Fruit fly (Drosophila melanogaster): ENCODE results near the gene CG31937.

Gene CG31937

DNA sequence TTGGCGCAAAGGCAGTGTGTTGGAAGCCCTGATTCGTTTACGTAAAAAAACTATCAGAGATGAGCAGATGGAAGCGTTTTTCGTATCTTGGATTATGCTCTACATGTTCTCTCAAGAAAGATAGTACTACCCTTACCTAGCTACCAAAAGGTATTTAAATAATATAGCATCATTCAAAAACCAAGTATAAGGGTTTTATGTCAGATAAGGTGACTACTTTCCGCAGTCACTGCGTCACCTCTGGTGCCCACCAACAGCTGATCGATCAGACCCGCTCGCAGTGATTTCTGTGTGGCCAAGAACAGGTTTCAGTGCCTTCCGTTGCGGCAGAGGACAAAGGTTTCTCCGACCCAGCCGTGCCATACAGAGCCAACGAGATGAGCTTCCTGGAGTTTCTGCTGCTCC, at the start of gene CG31937, which contains the start of gene Eno (continued):
- TF ChIP-seq al (GFP tag; IDR thresholded peaks at IDR 0.05) (peak; percentile 72), CG10654 (GFP tag; optimal IDR thresholded peaks at IDR 0.05) (no peak), CG15514 (GFP tag; optimal IDR thresholded peaks at IDR 0.05) (peak; percentile 52), dan (GFP tag; IDR thresholded peaks at IDR 0.05) (no peak), Mes4 (GFP tag; optimal IDR thresholded peaks at IDR 0.05) (no peak), Atf3 (GFP tag; optimal IDR thresholded peaks at IDR 0.05) (no peak), CG11456 (GFP tag; IDR thresholded peaks at IDR 0.05) (no peak), CG7357 (GFP tag; IDR thresholded peaks at IDR 0.05) (no peak; the same call in 2 of the 3 replicates), CG4328 (GFP tag; optimal IDR thresholded peaks at IDR 0.05) (no peak), CG13287 (GFP tag; IDR thresholded peaks at IDR 0.05; ENCODE audit: partially characterized antibody) (peak; percentile 48), TFAM (GFP tag; optimal IDR thresholded peaks at IDR 0.05) (no peak), CG17802 (tag; optimal IDR thresholded peaks at IDR 0.05) (no peak), CG9727 (GFP tag; optimal IDR thresholded peaks at IDR 0.05) (peak; percentile 14), CG10209 (GFP tag; optimal IDR thresholded peaks at IDR 0.05) (peak; percentile 48), lov (optimal IDR thresholded peaks at IDR 0.05) (no peak), lov (GFP tag; IDR thresholded peaks at IDR 0.05) (no peak), caup (GFP tag; optimal IDR thresholded peaks at IDR 0.05; ENCODE audit: severe bottlenecking) (no peak), HLH54F (GFP tag; optimal IDR thresholded peaks at IDR 0.05) (peak; percentile 51), Hr3 (GFP tag; optimal IDR thresholded peaks at IDR 0.05) (peak; percentile 32), stwl (tag; optimal IDR thresholded peaks at IDR 0.05) (no peak), Poxn (GFP tag; IDR thresholded peaks at IDR 0.05) (no peak), CG15479 (GFP tag; optimal IDR thresholded peaks at IDR 0.05) (no peak), Hey (tag; optimal IDR thresholded peaks at IDR 0.05) (no peak), Drgx (GFP tag; IDR thresholded peaks at IDR 0.05) (peak; percentile 49), fd96Cb (tag; optimal IDR thresholded peaks at IDR 0.05) (no peak)

DNA sequence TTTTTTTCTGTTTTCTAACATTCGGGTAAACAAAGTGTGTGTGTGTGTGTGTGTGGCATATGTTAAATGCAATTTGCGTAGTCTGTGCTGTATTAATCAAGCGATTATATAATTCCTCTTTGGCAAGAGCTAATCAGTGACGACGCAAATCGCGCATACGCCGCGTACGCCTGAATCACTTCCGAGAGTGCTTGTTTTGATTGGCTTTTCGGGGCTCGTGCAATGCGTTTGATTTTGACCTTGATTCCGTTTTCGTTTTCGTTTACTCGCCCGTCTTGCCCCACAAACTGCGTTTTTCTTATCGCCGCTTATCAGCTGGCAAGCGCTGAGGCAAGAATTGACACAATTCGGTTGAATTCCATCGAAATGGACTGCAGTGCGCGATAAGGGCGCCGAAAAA, 36.8 kb upstream of the CG31937 start:
- TF ChIP-seq Jarid2 (GFP tag; optimal IDR thresholded peaks at IDR 0.05) (no peak), Blimp-1 (GFP tag; optimal IDR thresholded peaks at IDR 0.05) (peak; percentile 33), kah (GFP tag; optimal IDR thresholded peaks at IDR 0.05) (no peak), CG15601 (tag; optimal IDR thresholded peaks at IDR 0.05) (no peak), exex (tag; optimal IDR thresholded peaks at IDR 0.05) (no peak), pan (optimal IDR thresholded peaks at IDR 0.05) (no peak), pan (GFP tag; optimal IDR thresholded peaks at IDR 0.05 in 1 of 2, IDR thresholded peaks at IDR 0.05 in 1 of 2) (peak in 1 of 2 experiments; percentile 47), chinmo (GFP tag; IDR thresholded peaks at IDR 0.05; ENCODE audit: partially characterized antibody) (peak; percentile 99), CG7372 (GFP tag; IDR thresholded peaks at IDR 0.05) (peak; percentile 71), ftz-f1 (GFP tag; optimal IDR thresholded peaks at IDR 0.05) (peak; percentile 31), sob (GFP tag; IDR thresholded peaks at IDR 0.05) (0 out of 2 replicates have a peak, but pooled peaks have one; percentile 18), crol (GFP tag; IDR thresholded peaks at IDR 0.05) (peak; percentile 60; the same call in 1 of the 2 replicates), Pdp1 (GFP tag; optimal IDR thresholded peaks at IDR 0.05) (peak in 1 of 2 experiments; percentile 97), Dbx (GFP tag; IDR thresholded peaks at IDR 0.05) (0 out of 3 replicates have a peak, but pooled peaks have one; percentile 8), Vsx1 (GFP tag; optimal IDR thresholded peaks at IDR 0.05) (peak; percentile 10), Nf-YC (tag; optimal IDR thresholded peaks at IDR 0.05) (peak; percentile 71), Oaz (GFP tag; IDR thresholded peaks at IDR 0.05) (no peak), CG34376 (GFP tag; optimal IDR thresholded peaks at IDR 0.05) (peak; percentile 5), kay (GFP tag; optimal IDR thresholded peaks at IDR 0.05) (peak; percentile 3), CG13624 (GFP tag; optimal IDR thresholded peaks at IDR 0.05) (peak; percentile 35), sens-2 (GFP tag; IDR thresholded peaks at IDR 0.05) (peak; percentile 69; the same call in 1 of the 2 replicates), cg (GFP tag; optimal IDR thresholded peaks at IDR 0.05) (peak; percentile 8), GATAe (GFP tag; conservative IDR thresholded peaks at IDR 0.05) (peak; percentile 32; the same call in 1 of the 2 replicates)

Measured in whole organism, embryonic.